Worm (Caenorhabditis elegans) whole organism, late embryonic: ENCODE data around the gene acs-10.

Experiments
- C38D4.7 ChIP-seq: fragments of 200-800 bp; sonication (Bioruptor generic); optimal IDR thresholded peaks from 2 replicates; lab custom pipeline; 2018; ENCODE audit warnings: mild to moderate bottlenecking, missing genetic modification characterization, moderate library complexity, missing compliant biosample characterization
- F13H6.1 ChIP-seq: sonication (generic microtip); optimal IDR thresholded peaks from 2 replicates; lab custom pipeline; 2016; ENCODE audit warnings: missing genetic modification characterization, missing compliant biosample characterization
- K02D7.2 ChIP-seq: sonication (generic microtip); optimal IDR thresholded peaks from 2 replicates; lab custom pipeline; 2017; ENCODE audit warnings: mild to moderate bottlenecking, missing genetic modification characterization, missing compliant biosample characterization
- K09A11.1 ChIP-seq: sonication (generic microtip); optimal IDR thresholded peaks from 2 replicates; lab custom pipeline; 2017; ENCODE audit warnings: antibody characterized with exemption, mild to moderate bottlenecking, missing genetic modification characterization, missing compliant biosample characterization; ENCODE audit not compliant: insufficient read depth
- Y22D7AL.16 ChIP-seq: sonication (generic microtip); optimal IDR thresholded peaks from 2 replicates; lab custom pipeline; 2016; ENCODE audit warnings: missing genetic modification characterization, missing compliant biosample characterization
- ceh-18 ChIP-seq: sonication (generic microtip); optimal IDR thresholded peaks from 2 replicates; lab custom pipeline; 2016; ENCODE audit warnings: missing genetic modification characterization, missing compliant biosample characterization
- ceh-19 ChIP-seq: fragments of 200-800 bp; sonication (Bioruptor generic); optimal IDR thresholded peaks from 2 replicates; lab custom pipeline; 2018; ENCODE audit warnings: mild to moderate bottlenecking, missing genetic modification characterization, missing compliant biosample characterization
- ceh-24 ChIP-seq: sonication (generic microtip); optimal IDR thresholded peaks from 2 replicates; lab custom pipeline; 2016; ENCODE audit warnings: mild to moderate bottlenecking, missing genetic modification characterization, missing compliant biosample characterization
- ceh-31 ChIP-seq: sonication (generic microtip); optimal IDR thresholded peaks from 2 replicates; lab custom pipeline; 2016; ENCODE audit warnings: missing genetic modification characterization, missing compliant biosample characterization
- ceh-6 ChIP-seq: fragments of 200-800 bp; sonication (Bioruptor generic); optimal IDR thresholded peaks from 2 replicates; lab custom pipeline; 2018; ENCODE audit warnings: mild to moderate bottlenecking, missing genetic modification characterization, missing compliant biosample characterization
- dve-1 ChIP-seq: sonication (generic microtip); optimal IDR thresholded peaks from 2 replicates; lab custom pipeline; 2017; ENCODE audit warnings: antibody characterized with exemption, mild to moderate bottlenecking, missing genetic modification characterization, missing compliant biosample characterization
- elt-2 ChIP-seq: sonication (generic microtip); optimal IDR thresholded peaks from 2 replicates; lab custom pipeline; 2016; ENCODE audit warnings: missing genetic modification reagents, missing genetic modification characterization, missing compliant biosample characterization
- ets-4 ChIP-seq: sonication (generic microtip); optimal IDR thresholded peaks from 2 replicates; lab custom pipeline; 2016; ENCODE audit warnings: missing genetic modification characterization, missing compliant biosample characterization
- fkh-10 ChIP-seq: fragments of 150-350 bp; optimal IDR thresholded peaks from 2 replicates; lab custom pipeline; 2014; ENCODE audit warnings: missing biosample characterization, missing genetic modification reagents, missing genetic modification characterization
- hlh-8 ChIP-seq: sonication (generic microtip); optimal IDR thresholded peaks from 2 replicates; lab custom pipeline; 2016; ENCODE audit warnings: missing genotype, missing genetic modification characterization, missing compliant biosample characterization
- lim-6 ChIP-seq: sonication (generic microtip); optimal IDR thresholded peaks from 2 replicates; lab custom pipeline; 2016; ENCODE audit warnings: missing genetic modification characterization, missing compliant biosample characterization
- madf-2 ChIP-seq: sonication (generic microtip); optimal IDR thresholded peaks from 2 replicates; lab custom pipeline; 2017; ENCODE audit warnings: missing genetic modification characterization, missing compliant biosample characterization
- nfya-1 ChIP-seq: sonication (generic microtip); optimal IDR thresholded peaks from 2 replicates; lab custom pipeline; 2017; ENCODE audit warnings: missing genetic modification characterization, mild to moderate bottlenecking, missing compliant biosample characterization, antibody characterized with exemption, moderate library complexity
- nhr-232 ChIP-seq: sonication (generic microtip); optimal IDR thresholded peaks from 2 replicates; lab custom pipeline; 2016; ENCODE audit warnings: missing genetic modification characterization, missing compliant biosample characterization
- npax-4 ChIP-seq: sonication (generic microtip); optimal IDR thresholded peaks from 2 replicates; lab custom pipeline; 2016; ENCODE audit warnings: missing genetic modification characterization, missing compliant biosample characterization
- odd-2 ChIP-seq: sonication (generic microtip); optimal IDR thresholded peaks from 2 replicates; lab custom pipeline; 2017; ENCODE audit warnings: antibody characterized with exemption, mild to moderate bottlenecking, missing genetic modification characterization, missing compliant biosample characterization
- pat-9 ChIP-seq: fragments of 200-800 bp; sonication (Bioruptor generic); optimal IDR thresholded peaks from 2 replicates; lab custom pipeline; 2018; ENCODE audit warnings: mild to moderate bottlenecking, missing genetic modification characterization, moderate library complexity, missing compliant biosample characterization
- pax-1 ChIP-seq: fragments of 150-350 bp; optimal IDR thresholded peaks from 2 replicates; lab custom pipeline; 2014; ENCODE audit warnings: missing biosample characterization, missing genetic modification characterization
- pqm-1 ChIP-seq: sonication (generic microtip); optimal IDR thresholded peaks from 2 replicates; lab custom pipeline; 2016; ENCODE audit warnings: missing genetic modification characterization, missing compliant biosample characterization
- pros-1 ChIP-seq: fragments of 150-350 bp; optimal IDR thresholded peaks from 2 replicates; lab custom pipeline; 2014; ENCODE audit warnings: missing biosample characterization, missing genetic modification reagents, missing genetic modification characterization
- sox-2 ChIP-seq: fragments of 200-800 bp; sonication (Bioruptor generic); IDR thresholded peaks from 2 replicates; pipeline ENCODE4 v1.3.6; 2022; ENCODE audit warnings: missing genetic modification reagents, missing genetic modification characterization, missing compliant biosample characterization
- tbx-2 ChIP-seq: sonication (generic microtip); optimal IDR thresholded peaks from 2 replicates; lab custom pipeline; 2016; ENCODE audit warnings: missing genetic modification characterization, missing compliant biosample characterization
- tbx-7 ChIP-seq: sonication (generic microtip); optimal IDR thresholded peaks from 2 replicates; lab custom pipeline; 2016; ENCODE audit warnings: missing genotype, missing genetic modification characterization, missing compliant biosample characterization
- unc-42 ChIP-seq: sonication (generic microtip); optimal IDR thresholded peaks from 2 replicates; lab custom pipeline; 2016; ENCODE audit warnings: missing genotype, missing genetic modification characterization, missing compliant biosample characterization
- unc-55 ChIP-seq: sonication (generic microtip); optimal IDR thresholded peaks from 2 replicates; lab custom pipeline; 2017; ENCODE audit warnings: missing biosample characterization, missing genetic modification reagents, missing genetic modification characterization

Gene acs-10

ce11 chrV:14182860-14183259 lies 36.6 kb downstream of the acs-10 start, which contains the start of gene cest-2.3:
Gene cest-2.3, minus strand, starts transcription at chrV:14182960.
- TF ChIP-seq hlh-8 (no peak), elt-2 (tag; lab: Kevin White, UChicago) (peak; percentile 40)

ce11 chrV:14185438-14185837 lies 39.1 kb downstream of the acs-10 start, which contains the start of the genes trm-1 and ints-2:
Gene trm-1, minus strand, starts transcription at chrV:14185612.
Gene ints-2, plus strand, starts transcription at chrV:14185686.
- TF ChIP-seq ceh-31 (tag; lab: Kevin White, UChicago), result peak; percentile 50
- TF ChIP-seq nfya-1, result peak; percentile 2
- TF ChIP-seq K02D7.2 (tag; lab: Kevin White, UChicago), result no peak
- TF ChIP-seq unc-42 (tag; lab: Kevin White, UChicago), result peak; percentile 98
- no peak for TF ChIP-seq pax-1 (tag; lab: Kevin White, UChicago)
- TF ChIP-seq ceh-18, result peak; percentile 26

ce11 chrV:14187104-14187503 lies 40.8 kb downstream of the acs-10 start:
- no peak for TF ChIP-seq pat-9 (tag; lab: Kevin White, UChicago)
- no peak for TF ChIP-seq ceh-19
- no peak for TF ChIP-seq unc-55 (GFP tag; lab: Kevin White, UChicago)
- TF ChIP-seq C38D4.7, result no peak
- no peak for TF ChIP-seq sox-2
- TF ChIP-seq F13H6.1, result no peak
- TF ChIP-seq madf-2 (tag; lab: Kevin White, UChicago), result no peak
- TF ChIP-seq Y22D7AL.16 (tag; lab: Kevin White, UChicago), result no peak
- no peak for TF ChIP-seq tbx-7 (tag; lab: Kevin White, UChicago)
- TF ChIP-seq tbx-2 (tag; lab: Kevin White, UChicago), result no peak
- TF ChIP-seq unc-42 (tag; lab: Kevin White, UChicago), result no peak
- no peak for TF ChIP-seq ceh-24 (tag; lab: Kevin White, UChicago)
- TF ChIP-seq npax-4 (tag; lab: Kevin White, UChicago), result no peak
- TF ChIP-seq hlh-8, result no peak
- TF ChIP-seq elt-2 (tag; lab: Kevin White, UChicago), result no peak
- no peak for TF ChIP-seq pax-1 (tag; lab: Kevin White, UChicago)
- no peak for TF ChIP-seq fkh-10 (GFP tag; lab: Kevin White, UChicago)
- TF ChIP-seq lim-6 (tag; lab: Kevin White, UChicago), result no peak
- TF ChIP-seq K02D7.2 (tag; lab: Kevin White, UChicago), result no peak

ce11 chrV:14192870-14193269 lies 46.6 kb downstream of the acs-10 start:
- TF ChIP-seq unc-55 (GFP tag; lab: Kevin White, UChicago), result no peak
- no peak for TF ChIP-seq ceh-6 (GFP tag; lab: Kevin White, UChicago)
- no peak for TF ChIP-seq pros-1 (tag; lab: Kevin White, UChicago)
- no peak for TF ChIP-seq F13H6.1
- no peak for TF ChIP-seq sox-2

- peak; percentile 53 for TF ChIP-seq ceh-18
- peak; percentile 25 for TF ChIP-seq nfya-1
- peak; percentile 8 for TF ChIP-seq dve-1 (tag; lab: Kevin White, UChicago)
- no peak for TF ChIP-seq K09A11.1
- peak; percentile 11 for TF ChIP-seq pqm-1 (tag; lab: Kevin White, UChicago)
- no peak for TF ChIP-seq fkh-10 (GFP tag; lab: Kevin White, UChicago)
- TF ChIP-seq unc-42 (tag; lab: Kevin White, UChicago), result peak; percentile 48
- TF ChIP-seq tbx-2 (tag; lab: Kevin White, UChicago), result peak; percentile 44
- TF ChIP-seq unc-55 (GFP tag; lab: Kevin White, UChicago), result peak; percentile 55
- TF ChIP-seq ceh-31 (tag; lab: Kevin White, UChicago), result peak; percentile 54
These were observed 47.2 kb downstream of the acs-10 start, which contains the start of gene atfs-1 for ce11 chrV:14193451-14193850. Gene atfs-1, plus strand, starts transcription at chrV:14193663.

- no peak for TF ChIP-seq ets-4 (tag; lab: Kevin White, UChicago)
- no peak for TF ChIP-seq pat-9 (tag; lab: Kevin White, UChicago)
- TF ChIP-seq elt-2 (tag; lab: Kevin White, UChicago), result no peak
- no peak for TF ChIP-seq C38D4.7
- no peak for TF ChIP-seq nfya-1
- no peak for TF ChIP-seq Y22D7AL.16 (tag; lab: Kevin White, UChicago)
- TF ChIP-seq odd-2 (tag; lab: Kevin White, UChicago), result no peak
- no peak for TF ChIP-seq nhr-232 (tag; lab: Kevin White, UChicago)
These were observed 48.2 kb downstream of the acs-10 start for ce11 chrV:14194514-14194913.
